Fruit fly (Drosophila melanogaster): Measurements from ENCODE around the gene Ada.

Gene Ada

dm6 chr3R:9047561-9048465 is 17.2 kb upstream of the Ada start, which contains the start of gene Rel (continued):
- no peak for TF ChIP-seq gcm2 (GFP tag; optimal IDR thresholded peaks at IDR 0.05)
- no peak for TF ChIP-seq disco-r (GFP tag; optimal IDR thresholded peaks at IDR 0.05)
- TF ChIP-seq Hsf (GFP tag; optimal IDR thresholded peaks at IDR 0.05) = no peak
- TF ChIP-seq CkIIα-i1 (GFP tag; IDR thresholded peaks at IDR 0.05) = no peak
- no peak for TF ChIP-seq pan (optimal IDR thresholded peaks at IDR 0.05)
- TF ChIP-seq pan (GFP tag; optimal IDR thresholded peaks at IDR 0.05 in 1 of 2, IDR thresholded peaks at IDR 0.05 in 1 of 2) = no peak
- TF ChIP-seq cwo (GFP tag; optimal IDR thresholded peaks at IDR 0.05) = peak; percentile 62
- TF ChIP-seq Doc3 (GFP tag; IDR thresholded peaks at IDR 0.05; ENCODE audit: partially characterized antibody) = no peak
- TF ChIP-seq E2f1 (GFP tag; IDR thresholded peaks at IDR 0.05) = no peak
- TF ChIP-seq dmrt99B (tag; optimal IDR thresholded peaks at IDR 0.05) = peak; percentile 73
- TF ChIP-seq CG18476 (GFP tag; optimal IDR thresholded peaks at IDR 0.05) = no peak
- TF ChIP-seq CG32532 (GFP tag; IDR thresholded peaks at IDR 0.05) = no peak
- TF ChIP-seq CG31441 (GFP tag; IDR thresholded peaks at IDR 0.05) = no peak
- no peak for TF ChIP-seq Xrp1 (GFP tag; IDR thresholded peaks at IDR 0.05)
- TF ChIP-seq CG33557 (GFP tag; optimal IDR thresholded peaks at IDR 0.05) = peak; percentile 79
- TF ChIP-seq stc (GFP tag; IDR thresholded peaks at IDR 0.05) = no peak
- TF ChIP-seq Meics (GFP tag; optimal IDR thresholded peaks at IDR 0.05) = peak; percentile 78
- no peak for TF ChIP-seq CG6175 (GFP tag; IDR thresholded peaks at IDR 0.05)
- TF ChIP-seq CG3163 (GFP tag; optimal IDR thresholded peaks at IDR 0.05) = no peak
- peak; percentile 78 for TF ChIP-seq CG15696 (tag; optimal IDR thresholded peaks at IDR 0.05)
- no peak for TF ChIP-seq D (optimal IDR thresholded peaks at IDR 0.05)
- peak; percentile 70 for TF ChIP-seq D (GFP tag; optimal IDR thresholded peaks at IDR 0.05)
- no peak for TF ChIP-seq tna (GFP tag; IDR thresholded peaks at IDR 0.05; ENCODE audit: partially characterized antibody)
- no peak for TF ChIP-seq Doc2 (GFP tag; IDR thresholded peaks at IDR 0.05)
- peak; percentile 39 for TF ChIP-seq CG6813 (GFP tag; optimal IDR thresholded peaks at IDR 0.05)
- peak; percentile 78 for TF ChIP-seq CG15269 (tag; optimal IDR thresholded peaks at IDR 0.05)
- TF ChIP-seq CG12155 (GFP tag; optimal IDR thresholded peaks at IDR 0.05) = peak; percentile 53
- peak; percentile 12 for TF ChIP-seq odd (GFP tag; optimal IDR thresholded peaks at IDR 0.05)
- peak; percentile 66 for TF ChIP-seq twi (tag; optimal IDR thresholded peaks at IDR 0.05)
- peak; percentile 82 for TF ChIP-seq CG7839 (tag; optimal IDR thresholded peaks at IDR 0.05)
- no peak for TF ChIP-seq prd (optimal IDR thresholded peaks at IDR 0.05)
- TF ChIP-seq prd (GFP tag; IDR thresholded peaks at IDR 0.05) = no peak
- no peak for TF ChIP-seq Mad (GFP tag; optimal IDR thresholded peaks at IDR 0.05)
- TF ChIP-seq Ada2b (GFP tag; IDR thresholded peaks at IDR 0.05) = no peak
- no peak for TF ChIP-seq CG6854 (GFP tag; optimal IDR thresholded peaks at IDR 0.05)
- TF ChIP-seq CG12942 (GFP tag; optimal IDR thresholded peaks at IDR 0.05) = peak; percentile 31
- no peak for TF ChIP-seq Adf1 (GFP tag; IDR thresholded peaks at IDR 0.05)
- peak; percentile 94 for TF ChIP-seq CG34376 (GFP tag; optimal IDR thresholded peaks at IDR 0.05)
- TF ChIP-seq CG3995 (GFP tag; optimal IDR thresholded peaks at IDR 0.05) = peak; percentile 54
- TF ChIP-seq CG8388 (GFP tag; optimal IDR thresholded peaks at IDR 0.05) = peak; percentile 69
- TF ChIP-seq CG12236 (GFP tag; optimal IDR thresholded peaks at IDR 0.05) = no peak
- no peak for TF ChIP-seq CG11247 (GFP tag; IDR thresholded peaks at IDR 0.05)
- no peak for TF ChIP-seq B-H1 (GFP tag; IDR thresholded peaks at IDR 0.05)
- TF ChIP-seq CG2120 (GFP tag; optimal IDR thresholded peaks at IDR 0.05) = peak; percentile 28
- TF ChIP-seq eve (GFP tag; optimal IDR thresholded peaks at IDR 0.05) = no peak
- TF ChIP-seq Oaz (GFP tag; IDR thresholded peaks at IDR 0.05) = no peak
- TF ChIP-seq CG9609 (GFP tag; optimal IDR thresholded peaks at IDR 0.05) = no peak
- no peak for TF ChIP-seq vfl (GFP tag; optimal IDR thresholded peaks at IDR 0.05)
- TF ChIP-seq CG13894 (tag; optimal IDR thresholded peaks at IDR 0.05) = peak; percentile 97
- peak; percentile 88 for TF ChIP-seq Med (GFP tag)
- TF ChIP-seq CG3847 (GFP tag; IDR thresholded peaks at IDR 0.05) = no peak
